Worm (Caenorhabditis elegans) whole organism, mixed stage, embryonic: ENCODE data around the gene dhcr-24.

Source experiments
- M03D4.4 ChIP-seq: sonication (generic microtip); optimal IDR thresholded peaks from 2 replicates; lab custom pipeline; 2017; ENCODE audit warnings: mild to moderate bottlenecking, missing genetic modification characterization, missing compliant biosample characterization
- bed-3 ChIP-seq: fragments of 200-800 bp; sonication (Bioruptor generic); optimal IDR thresholded peaks from 3 replicates; lab custom pipeline; 2018; ENCODE audit warnings: mild to moderate bottlenecking, missing genetic modification characterization, moderate library complexity, missing compliant biosample characterization
- blmp-1 ChIP-seq: fragments of 150-350 bp; optimal IDR thresholded peaks from 2 replicates; lab custom pipeline; 2014; ENCODE audit warnings: missing biosample characterization, missing genetic modification characterization
- ceh-43 ChIP-seq: fragments of 200-800 bp; sonication (Bioruptor generic); optimal IDR thresholded peaks from 2 replicates; lab custom pipeline; 2018; ENCODE audit warnings: mild to moderate bottlenecking, missing genetic modification characterization, moderate library complexity, missing compliant biosample characterization
- ceh-83 ChIP-seq: fragments of 200-800 bp; sonication (Bioruptor generic); optimal IDR thresholded peaks from 2 replicates; lab custom pipeline; 2018; ENCODE audit warnings: mild to moderate bottlenecking, missing genetic modification characterization, missing compliant biosample characterization
- ces-1 ChIP-seq: fragments of 150-350 bp; optimal IDR thresholded peaks from 2 replicates; lab custom pipeline; 2014; ENCODE audit warnings: missing biosample characterization, missing genetic modification reagents, missing genetic modification characterization
- cnd-1 ChIP-seq: fragments of 200-800 bp; sonication (Bioruptor generic); optimal IDR thresholded peaks from 2 replicates; lab custom pipeline; 2018; ENCODE audit warnings: mild to moderate bottlenecking, missing genetic modification characterization, missing compliant biosample characterization
- elt-1 ChIP-seq: sonication (generic microtip); optimal IDR thresholded peaks from 2 replicates; lab custom pipeline; 2017; ENCODE audit warnings: missing genetic modification characterization, mild to moderate bottlenecking, missing compliant biosample characterization, antibody characterized with exemption, moderate library complexity, borderline replicate concordance; ENCODE audit not compliant: insufficient read depth
- elt-3 ChIP-seq: fragments of 150-350 bp; optimal IDR thresholded peaks from 2 replicates; lab custom pipeline; 2014; ENCODE audit warnings: missing biosample characterization, missing genetic modification characterization
- flh-1 ChIP-seq: fragments of 200-800 bp; sonication (Bioruptor generic); optimal IDR thresholded peaks from 2 replicates; lab custom pipeline; 2018; ENCODE audit warnings: mild to moderate bottlenecking, missing genetic modification characterization, moderate library complexity, missing compliant biosample characterization
- ham-2 ChIP-seq: fragments of 200-800 bp; sonication (Bioruptor generic); optimal IDR thresholded peaks from 2 replicates; lab custom pipeline; 2018; ENCODE audit warnings: mild to moderate bottlenecking, missing genetic modification characterization, missing compliant biosample characterization
- hlh-1 ChIP-seq: fragments of 150-350 bp; optimal IDR thresholded peaks from 2 replicates; lab custom pipeline; 2014; ENCODE audit warnings: missing biosample characterization, missing genetic modification reagents, missing genetic modification characterization
- lin-13 ChIP-seq: fragments of 150-350 bp; optimal IDR thresholded peaks from 2 replicates; lab custom pipeline; 2014; ENCODE audit warnings: missing biosample characterization, missing genetic modification characterization
- lin-32 ChIP-seq: fragments of 200-800 bp; sonication (Bioruptor generic); optimal IDR thresholded peaks from 2 replicates; lab custom pipeline; 2018; ENCODE audit warnings: mild to moderate bottlenecking, missing genetic modification characterization, missing compliant biosample characterization
- lsy-2 ChIP-seq: fragments of 150-350 bp; optimal IDR thresholded peaks from 2 replicates; lab custom pipeline; 2014; ENCODE audit warnings: missing biosample characterization, missing genetic modification characterization
- mep-1 ChIP-seq: fragments of 150-350 bp; optimal IDR thresholded peaks from 2 replicates; lab custom pipeline; 2017; ENCODE audit warnings: missing biosample characterization, missing genetic modification reagents, missing genetic modification characterization, inconsistent platforms
- mls-2 ChIP-seq: sonication (generic microtip); optimal IDR thresholded peaks from 2 replicates; lab custom pipeline; 2016; ENCODE audit warnings: mild to moderate bottlenecking, missing genetic modification characterization, moderate library complexity, missing compliant biosample characterization
- nhr-12 ChIP-seq: fragments of 150-350 bp; optimal IDR thresholded peaks from 2 replicates; lab custom pipeline; 2014; ENCODE audit warnings: missing biosample characterization, missing genetic modification characterization
- nhr-2 ChIP-seq: fragments of 150-350 bp; optimal IDR thresholded peaks from 2 replicates; lab custom pipeline; 2014; ENCODE audit warnings: missing biosample characterization, missing genetic modification characterization
- nhr-237 ChIP-seq: fragments of 150-350 bp; optimal IDR thresholded peaks from 2 replicates; lab custom pipeline; 2014; ENCODE audit warnings: missing biosample characterization, missing genetic modification characterization
- nhr-28 ChIP-seq: fragments of 150-350 bp; optimal IDR thresholded peaks from 2 replicates; lab custom pipeline; 2014; ENCODE audit warnings: missing biosample characterization, missing genetic modification characterization
- nhr-76 ChIP-seq: sonication (generic microtip); optimal IDR thresholded peaks from 2 replicates; lab custom pipeline; 2017; ENCODE audit warnings: missing biosample characterization, missing genetic modification characterization
- pha-4 ChIP-seq: fragments of 150-350 bp; optimal IDR thresholded peaks from 2 replicates; lab custom pipeline; 2018; ENCODE audit warnings: missing biosample characterization, missing genetic modification reagents, missing genetic modification characterization
- sem-2 ChIP-seq: fragments of 200-800 bp; sonication (Bioruptor generic); optimal IDR thresholded peaks from 2 replicates; lab custom pipeline; 2018; ENCODE audit warnings: mild to moderate bottlenecking, missing genetic modification characterization, missing compliant biosample characterization
- snpc-4 ChIP-seq: fragments of 150-350 bp; optimal IDR thresholded peaks from 2 replicates; lab custom pipeline; 2014; ENCODE audit warnings: missing biosample characterization, missing genetic modification characterization
- sptf-1 ChIP-seq: sonication (generic microtip); optimal IDR thresholded peaks from 2 replicates; lab custom pipeline; 2017; ENCODE audit warnings: mild to moderate bottlenecking, missing genetic modification characterization, moderate library complexity, missing compliant biosample characterization
- tbx-8 ChIP-seq: fragments of 200-800 bp; sonication (Bioruptor generic); optimal IDR thresholded peaks from 2 replicates; lab custom pipeline; 2018; ENCODE audit warnings: mild to moderate bottlenecking, missing genetic modification characterization, moderate library complexity, missing compliant biosample characterization
- unc-39 ChIP-seq: fragments of 150-350 bp; optimal IDR thresholded peaks from 2 replicates; lab custom pipeline; 2014; ENCODE audit warnings: missing biosample characterization, missing genetic modification characterization
- unc-62 ChIP-seq: fragments of 150-350 bp; optimal IDR thresholded peaks from 2 replicates; lab custom pipeline; 2014; ENCODE audit warnings: missing biosample characterization, missing genetic modification reagents, missing genetic modification characterization
- zip-8 ChIP-seq: fragments of 150-350 bp; optimal IDR thresholded peaks from 2 replicates; lab custom pipeline; 2014; ENCODE audit warnings: missing biosample characterization, missing genetic modification characterization
- ztf-11 ChIP-seq: fragments of 150-350 bp; optimal IDR thresholded peaks from 2 replicates; lab custom pipeline; 2014; ENCODE audit warnings: missing biosample characterization, missing genetic modification characterization

dhcr-24 gene

DNA sequence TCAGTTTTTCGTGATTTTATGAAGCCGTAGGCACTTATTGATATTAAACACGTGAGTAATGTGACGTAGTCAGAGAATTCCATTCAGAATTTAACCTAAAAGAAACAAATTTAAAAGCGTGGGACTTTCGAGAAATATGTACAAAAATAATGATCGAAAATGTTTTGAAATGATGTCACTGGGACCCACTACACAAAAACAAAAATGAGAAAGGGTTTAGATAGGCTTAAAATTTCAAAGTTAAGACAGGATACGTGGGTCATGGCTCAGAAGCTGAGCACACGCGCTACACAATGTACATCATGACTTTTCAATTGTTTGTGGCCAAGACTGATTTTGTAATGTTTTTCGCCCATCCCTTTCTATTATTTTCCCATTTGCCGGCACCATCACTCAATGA lies 15.1 kb downstream of the dhcr-24 start, which contains the start of gene smvt-1:
Gene smvt-1, minus strand, starts transcription at position 101 of the 400 bp plus-strand sequence.
- TF ChIP-seq elt-3 (tag; lab: Kevin White, UChicago) (no peak), blmp-1 (no peak), ceh-43 (GFP tag; lab: Kevin White, UChicago) (no peak), mep-1 (tag; lab: Kevin White, UChicago) (no peak), snpc-4 (no peak), unc-39 (tag; lab: Kevin White, UChicago) (no peak), ceh-83 (GFP tag; lab: Kevin White, UChicago) (no peak), nhr-2 (no peak), flh-1 (GFP tag; lab: Kevin White, UChicago) (no peak), cnd-1 (tag; lab: Kevin White, UChicago) (no peak), sem-2 (GFP tag; lab: Kevin White, UChicago) (no peak), zip-8 (no peak), lin-32 (GFP tag; lab: Kevin White, UChicago) (no peak), nhr-76 (tag; lab: Kevin White, UChicago) (no peak), lsy-2 (tag; lab: Kevin White, UChicago) (no peak), ham-2 (GFP tag; lab: Kevin White, UChicago) (no peak)

ce11 chrX:2544645-2545044 lies 19.3 kb downstream of the dhcr-24 start:
- TF ChIP-seq M03D4.4 (tag; lab: Kevin White, UChicago): no peak
- TF ChIP-seq nhr-28 (tag; lab: Kevin White, UChicago): no peak
- no peak for TF ChIP-seq hlh-1
- TF ChIP-seq ztf-11 (tag; lab: Kevin White, UChicago): no peak
- TF ChIP-seq lsy-2 (tag; lab: Kevin White, UChicago): no peak
- TF ChIP-seq flh-1 (GFP tag; lab: Kevin White, UChicago): no peak
- no peak for TF ChIP-seq unc-39 (tag; lab: Kevin White, UChicago)

DNA sequence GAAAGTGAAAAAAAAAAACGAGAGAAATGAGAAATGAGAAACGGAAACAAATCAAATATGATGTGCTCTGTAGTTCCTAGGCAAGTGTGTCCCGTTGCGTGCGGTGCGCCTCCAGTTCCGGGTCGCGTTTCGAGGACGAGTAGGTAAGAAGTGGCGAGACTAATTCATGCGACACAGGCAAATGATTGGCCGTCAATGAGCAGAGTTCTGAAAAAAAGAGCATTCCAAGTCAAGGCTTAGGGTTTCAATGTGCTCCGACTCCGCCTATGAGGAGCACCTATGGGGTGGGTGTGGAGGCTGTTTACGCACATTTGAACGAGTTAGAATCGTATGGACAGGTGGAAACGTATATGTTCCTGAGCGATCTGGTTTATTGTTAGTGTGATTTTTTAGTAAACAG lies 20.6 kb downstream of the dhcr-24 start:
- no peak for TF ChIP-seq nhr-12 (tag; lab: Kevin White, UChicago)
- TF ChIP-seq sptf-1 (tag; lab: Kevin White, UChicago): no peak
- no peak for TF ChIP-seq bed-3
- no peak for TF ChIP-seq lsy-2 (tag; lab: Kevin White, UChicago)
- TF ChIP-seq unc-62 (GFP tag; lab: Kevin White, UChicago): no peak
- TF ChIP-seq elt-1 (tag; lab: Kevin White, UChicago): no peak
- no peak for TF ChIP-seq hlh-1
- no peak for TF ChIP-seq ceh-83 (GFP tag; lab: Kevin White, UChicago)
- TF ChIP-seq sem-2 (GFP tag; lab: Kevin White, UChicago): no peak
- no peak for TF ChIP-seq cnd-1 (tag; lab: Kevin White, UChicago)
- TF ChIP-seq M03D4.4 (tag; lab: Kevin White, UChicago): no peak
- TF ChIP-seq unc-39 (tag; lab: Kevin White, UChicago): no peak
- no peak for TF ChIP-seq ceh-43 (GFP tag; lab: Kevin White, UChicago)
- no peak for TF ChIP-seq blmp-1
- no peak for TF ChIP-seq mep-1 (tag; lab: Kevin White, UChicago)
- no peak for TF ChIP-seq lin-32 (GFP tag; lab: Kevin White, UChicago)
- TF ChIP-seq, all 35 proteins: peak for 0

ce11 chrX:2541003-2541521 lies 22.9 kb downstream of the dhcr-24 start, which contains the start of gene F52H2.3:
Gene F52H2.3, minus strand, starts transcription at chrX:2541053.
- TF ChIP-seq mep-1 (tag; lab: Kevin White, UChicago) (no peak), snpc-4 (no peak), lin-32 (GFP tag; lab: Kevin White, UChicago) (no peak), sem-2 (GFP tag; lab: Kevin White, UChicago) (no peak), sptf-1 (tag; lab: Kevin White, UChicago) (no peak), nhr-12 (tag; lab: Kevin White, UChicago) (no peak), elt-3 (tag; lab: Kevin White, UChicago) (no peak), nhr-2 (no peak)
- TF ChIP-seq, all 35 proteins: peak for 0

DNA sequence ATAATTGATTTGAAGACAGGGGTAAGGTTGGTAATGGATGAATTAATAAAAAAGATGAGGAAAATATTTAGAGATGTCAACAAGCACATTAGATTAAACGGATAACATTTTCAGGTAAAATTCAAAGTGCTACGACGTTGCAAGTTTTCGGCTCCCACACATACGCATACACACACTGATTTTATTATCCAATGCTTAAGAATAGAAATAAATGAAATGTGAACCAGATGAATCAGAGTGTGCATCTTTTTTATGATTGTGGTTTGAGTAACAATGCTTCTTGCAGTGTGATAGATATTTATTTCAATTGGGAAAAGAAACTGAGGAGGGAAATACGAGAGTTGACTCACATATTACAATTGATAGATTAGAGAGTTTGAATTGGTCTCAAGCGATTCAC lies 25.2 kb downstream of the dhcr-24 start:
- no peak for TF ChIP-seq ceh-43 (GFP tag; lab: Kevin White, UChicago)
- no peak for TF ChIP-seq blmp-1
- no peak for TF ChIP-seq nhr-76 (tag; lab: Kevin White, UChicago)

DNA sequence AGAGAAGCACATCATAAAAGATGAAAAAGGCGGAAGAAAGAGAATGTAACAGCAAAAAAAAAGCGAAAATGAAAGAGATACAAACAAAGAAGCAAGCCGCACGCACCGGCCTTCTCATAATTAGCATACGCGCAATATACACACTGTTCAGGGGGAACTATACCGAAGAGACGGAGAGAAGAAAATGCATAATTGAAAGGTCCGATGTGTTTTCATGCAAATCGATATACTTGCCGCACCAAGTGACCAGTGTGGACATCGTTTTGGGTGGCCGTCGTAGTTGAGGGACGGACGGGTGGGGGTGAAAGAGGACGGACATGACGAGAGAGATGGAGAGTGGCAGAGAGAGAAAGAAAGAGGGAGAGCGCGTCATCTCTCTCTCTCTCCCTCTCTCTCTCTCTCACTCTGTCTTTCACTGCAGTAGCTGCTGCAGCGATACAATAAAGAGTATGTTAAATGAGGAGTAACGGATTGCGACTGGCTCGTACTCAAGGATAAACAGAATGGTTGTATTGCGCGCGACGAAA lies 27.6 kb downstream of the dhcr-24 start:
- TF ChIP-seq sem-2 (GFP tag; lab: Kevin White, UChicago) (no peak), nhr-76 (tag; lab: Kevin White, UChicago) (no peak), nhr-28 (tag; lab: Kevin White, UChicago) (no peak), ces-1 (GFP tag; lab: Kevin White, UChicago) (peak; percentile 89), nhr-12 (tag; lab: Kevin White, UChicago) (no peak), flh-1 (GFP tag; lab: Kevin White, UChicago) (no peak), lin-32 (GFP tag; lab: Kevin White, UChicago) (no peak), lin-13 (tag; lab: Kevin White, UChicago) (peak; percentile 81), zip-8 (no peak), unc-62 (GFP tag; lab: Kevin White, UChicago) (peak; percentile 95), mep-1 (tag; lab: Kevin White, UChicago) (peak; percentile 67), tbx-8 (GFP tag; lab: Kevin White, UChicago) (no peak), mls-2 (tag; lab: Kevin White, UChicago) (peak; percentile 85), elt-1 (tag; lab: Kevin White, UChicago) (no peak), ceh-43 (GFP tag; lab: Kevin White, UChicago) (no peak), nhr-237 (tag; lab: Kevin White, UChicago) (peak; percentile 42), ztf-11 (tag; lab: Kevin White, UChicago) (peak; percentile 88), pha-4 (tag; lab: Kevin White, UChicago) (peak; percentile 78), snpc-4 (no peak), bed-3 (no peak), elt-3 (tag; lab: Kevin White, UChicago) (no peak), blmp-1 (peak; percentile 86), cnd-1 (tag; lab: Kevin White, UChicago) (peak; percentile 74), lsy-2 (tag; lab: Kevin White, UChicago) (peak; percentile 61), nhr-2 (peak; percentile 95), ham-2 (GFP tag; lab: Kevin White, UChicago) (peak; percentile 86), sptf-1 (tag; lab: Kevin White, UChicago) (peak; percentile 77), unc-39 (tag; lab: Kevin White, UChicago) (no peak)
